In genomic region chr3L:15105566-15106207, dm6 we compare ENCODE assay signal across 1 fruit fly cellular context.
TF ChIP-seq lines count a peak whose summit lies in the region.

CG45071 (plus strand) TSS chr3L:15105882.

TF ChIP-seq in whole organism, embryonic, 481 proteins besides CTCF, POLR2A, EP300 and RAD21 (continued from another document):
- TF ChIP-seq CG6765 (GFP tag; optimal IDR thresholded peaks at IDR 0.05; lab: Kevin White, UChicago) = no peak
- no peak for TF ChIP-seq zen2 (GFP tag; IDR thresholded peaks at IDR 0.05; lab: Robert Waterston, UW; ENCODE audit: partially characterized antibody)
- no peak for TF ChIP-seq CG9876 (GFP tag; optimal IDR thresholded peaks at IDR 0.05; lab: Kevin White, UChicago)
- no peak for TF ChIP-seq CG17361 (GFP tag; IDR thresholded peaks at IDR 0.05; lab: Robert Waterston, UW)
- TF ChIP-seq Rx (GFP tag; IDR thresholded peaks at IDR 0.05; lab: Robert Waterston, UW) = no peak
- TF ChIP-seq chinmo (GFP tag; IDR thresholded peaks at IDR 0.05; lab: Robert Waterston, UW; ENCODE audit: partially characterized antibody) = 0 out of 4 replicates have a peak, but pooled peaks have one; percentile 61
- no peak for TF ChIP-seq D (optimal IDR thresholded peaks at IDR 0.05; lab: Kevin White, UChicago)
- TF ChIP-seq D (GFP tag; optimal IDR thresholded peaks at IDR 0.05; lab: Kevin White, UChicago) = no peak
- no peak for TF ChIP-seq chn (GFP tag; optimal IDR thresholded peaks at IDR 0.05; lab: Kevin White, UChicago)
- no peak for TF ChIP-seq CG7963 (GFP tag; IDR thresholded peaks at IDR 0.05; lab: Robert Waterston, UW; ENCODE audit: partially characterized antibody)
- TF ChIP-seq B-H2 (GFP tag; optimal IDR thresholded peaks at IDR 0.05; lab: Kevin White, UChicago) = no peak
- peak; percentile 59 for TF ChIP-seq CG6854 (GFP tag; optimal IDR thresholded peaks at IDR 0.05; lab: Kevin White, UChicago)
- TF ChIP-seq bab2 (GFP tag; optimal IDR thresholded peaks at IDR 0.05; lab: Kevin White, UChicago) = no peak
- 0 out of 2 replicates have a peak, but pooled peaks have one; percentile 15 for TF ChIP-seq CG43689 (GFP tag; IDR thresholded peaks at IDR 0.05; lab: Robert Waterston, UW)
- TF ChIP-seq rib (GFP tag; IDR thresholded peaks at IDR 0.05; lab: Robert Waterston, UW) = no peak
- TF ChIP-seq CG10654 (GFP tag; optimal IDR thresholded peaks at IDR 0.05; lab: Kevin White, UChicago) = no peak
- no peak for TF ChIP-seq yki (optimal IDR thresholded peaks at IDR 0.05; lab: Kevin White, UChicago)
- no peak for TF ChIP-seq cas (GFP tag; IDR thresholded peaks at IDR 0.05; lab: Robert Waterston, UW)
- TF ChIP-seq CG7357 (GFP tag; IDR thresholded peaks at IDR 0.05; lab: Robert Waterston, UW) = no peak
- no peak for TF ChIP-seq CG11456 (GFP tag; IDR thresholded peaks at IDR 0.05; lab: Robert Waterston, UW)
- 0 out of 3 replicates have a peak, but pooled peaks have one; percentile 16 for TF ChIP-seq Opbp (GFP tag; IDR thresholded peaks at IDR 0.05; lab: Robert Waterston, UW; ENCODE audit: partially characterized antibody)
- no peak for TF ChIP-seq CG1233 (GFP tag; optimal IDR thresholded peaks at IDR 0.05; lab: Kevin White, UChicago)
- peak; percentile 47 for TF ChIP-seq nom (GFP tag; optimal IDR thresholded peaks at IDR 0.05; lab: Kevin White, UChicago)
- TF ChIP-seq CG4404 (GFP tag; IDR thresholded peaks at IDR 0.05; lab: Robert Waterston, UW) = no peak
- peak; percentile 2 for TF ChIP-seq cg (GFP tag; optimal IDR thresholded peaks at IDR 0.05; lab: Kevin White, UChicago)
- TF ChIP-seq CG9727 (GFP tag; optimal IDR thresholded peaks at IDR 0.05; lab: Kevin White, UChicago) = no peak
